Fruit fly (Drosophila melanogaster) whole organism, embryonic: ENCODE measurements around the gene pug.
A peak's percentile ranks its signal among the peaks of the same experiment; 100 is the strongest.

ENCODE experiments used
- Awh ChIP-seq: fragments of 200-800 bp; sonication (Bioruptor generic); IDR thresholded peaks from 2 replicates; pipeline ENCODE4, ENCODE4 v1.3.6; 2022; ENCODE audit warnings: missing biosample characterization, missing genetic modification characterization
- Bteb2 ChIP-seq: fragments of 200-800 bp; sonication (Bioruptor generic); optimal IDR thresholded peaks from 2 replicates; lab custom pipeline; 2016; ENCODE audit warnings: missing biosample characterization, missing genetic modification characterization
- CG1024 ChIP-seq: fragments of 200-800 bp; sonication (Bioruptor generic); IDR thresholded peaks from 2 replicates; pipeline ENCODE4 v1.3.6; 2022; ENCODE audit warnings: missing biosample characterization, missing genetic modification characterization
- CG1233 ChIP-seq: fragments of 200-800 bp; sonication (Bioruptor generic); optimal IDR thresholded peaks from 4 replicates; lab custom pipeline; 2018; ENCODE audit warnings: missing biosample characterization, mild to moderate bottlenecking, missing genetic modification characterization
- CG12659 ChIP-seq: fragments of 200-800 bp; sonication (Bioruptor generic); optimal IDR thresholded peaks from 3 replicates; lab custom pipeline; 2017; ENCODE audit warnings: mild to moderate bottlenecking, missing biosample characterization, missing genetic modification reagents, missing genetic modification characterization
- CG13296 ChIP-seq: fragments of 200-800 bp; sonication (Bioruptor generic); optimal IDR thresholded peaks from 3 replicates; lab custom pipeline; 2018; ENCODE audit warnings: missing biosample characterization, mild to moderate bottlenecking, missing genetic modification characterization
- CG13624 ChIP-seq: fragments of 200-800 bp; sonication (Bioruptor generic); optimal IDR thresholded peaks from 2 replicates; lab custom pipeline; 2016; ENCODE audit warnings: missing biosample characterization, missing genetic modification characterization
- CG14050 ChIP-seq: fragments of 200-800 bp; sonication (Bioruptor generic); IDR thresholded peaks from 3 replicates; pipeline ENCODE4 v1.3.6; 2022; ENCODE audit warnings: missing biosample characterization, missing genetic modification characterization
- CG14441 ChIP-seq: fragments of 200-800 bp; sonication (Bioruptor generic); IDR thresholded peaks from 2 replicates; pipeline ENCODE4 v1.3.6; 2022; ENCODE audit warnings: missing biosample characterization, missing genetic modification characterization
- CG15269 ChIP-seq: fragments of 200-800 bp; sonication (Bioruptor generic); optimal IDR thresholded peaks from 2 replicates; lab custom pipeline; 2018; ENCODE audit warnings: missing biosample characterization, mild to moderate bottlenecking, missing genetic modification characterization, moderate library complexity
- CG1602 ChIP-seq: fragments of 200-800 bp; sonication (Bioruptor generic); optimal IDR thresholded peaks from 3 replicates; lab custom pipeline; 2016; ENCODE audit warnings: missing biosample characterization, missing genetic modification characterization
- CG1647 ChIP-seq: fragments of 200-800 bp; sonication (Bioruptor generic); optimal IDR thresholded peaks from 3 replicates; lab custom pipeline; 2016; ENCODE audit warnings: missing biosample characterization, missing genetic modification characterization
- CG17328 ChIP-seq: fragments of 200-800 bp; sonication (Bioruptor generic); IDR thresholded peaks from 2 replicates; pipeline ENCODE4 v1.3.6; 2022; ENCODE audit warnings: missing biosample characterization, missing genetic modification characterization
- CG17361 ChIP-seq: fragments of 200-800 bp; sonication (Bioruptor generic); IDR thresholded peaks from 3 replicates; pipeline ENCODE4 v1.3.6; 2022; ENCODE audit warnings: missing biosample characterization, missing genetic modification characterization
- CG2712 ChIP-seq: fragments of 200-800 bp; optimal IDR thresholded peaks from 3 replicates; lab custom pipeline; 2019; ENCODE audit warnings: missing biosample characterization, mild to moderate bottlenecking, missing genetic modification characterization, moderate library complexity
- CG30403 ChIP-seq: fragments of 200-800 bp; sonication (Bioruptor generic); optimal IDR thresholded peaks from 3 replicates; lab custom pipeline; 2016; ENCODE audit warnings: missing biosample characterization, missing genetic modification characterization
- CG31441 ChIP-seq: fragments of 200-800 bp; sonication (Bioruptor generic); IDR thresholded peaks from 2 replicates; pipeline ENCODE4 v1.3.6; 2022; ENCODE audit warnings: missing biosample characterization, missing genetic modification characterization
- CG34422 ChIP-seq: fragments of 200-800 bp; sonication (Bioruptor generic); IDR thresholded peaks from 3 replicates; pipeline ENCODE4 v1.3.6; 2022; ENCODE audit warnings: missing biosample characterization, missing genetic modification characterization
- CG3838 ChIP-seq: fragments of 200-800 bp; sonication (Bioruptor generic); optimal IDR thresholded peaks from 3 replicates; lab custom pipeline; 2016; ENCODE audit warnings: missing biosample characterization, missing genetic modification characterization
- CG3995 ChIP-seq: fragments of 200-800 bp; sonication (Bioruptor generic); optimal IDR thresholded peaks from 3 replicates; lab custom pipeline; 2016; ENCODE audit warnings: missing biosample characterization, missing genetic modification characterization
- CG4730 ChIP-seq: fragments of 200-800 bp; sonication (Bioruptor generic); IDR thresholded peaks from 2 replicates; pipeline ENCODE4 v1.3.6; 2022; ENCODE audit warnings: missing biosample characterization, missing genetic modification characterization
- CG5953 ChIP-seq: fragments of 200-800 bp; sonication (Bioruptor generic); IDR thresholded peaks from 2 replicates; pipeline ENCODE4 v1.3.6; 2022; ENCODE audit warnings: missing biosample characterization, missing genetic modification characterization
- CG6272 ChIP-seq: fragments of 200-800 bp; sonication (Bioruptor generic); IDR thresholded peaks from 2 replicates; pipeline ENCODE4 v1.3.6; 2022; ENCODE audit warnings: missing biosample characterization, missing genetic modification characterization
- CG6689 ChIP-seq: fragments of 200-800 bp; sonication (Bioruptor generic); IDR thresholded peaks from 2 replicates; pipeline ENCODE4 v1.3.6; 2022; ENCODE audit warnings: missing biosample characterization, missing genetic modification characterization
- CG8359 ChIP-seq: fragments of 200-800 bp; sonication (Bioruptor generic); optimal IDR thresholded peaks from 2 replicates; lab custom pipeline; 2017; ENCODE audit warnings: missing biosample characterization, mild to moderate bottlenecking, missing genetic modification characterization, borderline replicate concordance
- CG8765 ChIP-seq: fragments of 200-800 bp; sonication (Bioruptor generic); IDR thresholded peaks from 2 replicates; pipeline ENCODE4 v1.3.6; 2022; ENCODE audit warnings: missing biosample characterization, missing genetic modification characterization
- Hmr ChIP-seq: fragments of 200-800 bp; sonication (Bioruptor generic); optimal IDR thresholded peaks from 3 replicates; lab custom pipeline; 2017; ENCODE audit warnings: mild to moderate bottlenecking, missing biosample characterization, missing genetic modification reagents, missing genetic modification characterization
- Hsf ChIP-seq: fragments of 200-800 bp; sonication (Bioruptor generic); optimal IDR thresholded peaks from 3 replicates; lab custom pipeline; 2016; ENCODE audit warnings: missing biosample characterization, missing genetic modification characterization
- Ptx1 ChIP-seq: fragments of 200-800 bp; sonication (Bioruptor generic); IDR thresholded peaks from 2 replicates; pipeline ENCODE4 v1.3.6; 2022; ENCODE audit warnings: missing biosample characterization, missing genetic modification characterization
- Sox100B ChIP-seq: fragments of 200-800 bp; sonication (Bioruptor generic); optimal IDR thresholded peaks from 3 replicates; lab custom pipeline; 2018; ENCODE audit warnings: missing biosample characterization, mild to moderate bottlenecking, missing genetic modification characterization
- al ChIP-seq: fragments of 200-800 bp; sonication (Bioruptor generic); IDR thresholded peaks from 2 replicates; pipeline ENCODE4 v1.3.6; 2022; ENCODE audit warnings: missing biosample characterization, missing genetic modification characterization
- ap ChIP-seq: fragments of 200-800 bp; sonication (Bioruptor generic); IDR thresholded peaks from 2 replicates; pipeline ENCODE4 v1.3.6; 2022; ENCODE audit warnings: missing biosample characterization, missing genetic modification characterization
- ara ChIP-seq: fragments of 200-800 bp; sonication (Bioruptor generic); IDR thresholded peaks from 2 replicates; pipeline ENCODE4 v1.3.6; 2022; ENCODE audit warnings: missing biosample characterization, missing genetic modification characterization
- cad ChIP-seq: fragments of >200 bp; optimal IDR thresholded peaks from 2 replicates; lab custom pipeline; 2017; ENCODE audit warnings: missing biosample characterization, missing genetic modification characterization
- cas ChIP-seq: fragments of 200-800 bp; sonication (Bioruptor generic); IDR thresholded peaks from 2 replicates; pipeline ENCODE4 v1.3.6; 2022; ENCODE audit warnings: missing biosample characterization, missing genetic modification characterization
- dysf ChIP-seq: fragments of 200-800 bp; sonication (Bioruptor generic); IDR thresholded peaks from 3 replicates; pipeline ENCODE4 v1.3.6; 2022; ENCODE audit warnings: missing biosample characterization, missing genetic modification characterization
- exex ChIP-seq: fragments of 200-800 bp; sonication (Bioruptor generic); optimal IDR thresholded peaks from 4 replicates; lab custom pipeline; 2018; ENCODE audit warnings: missing biosample characterization, mild to moderate bottlenecking, missing genetic modification characterization, moderate library complexity
- fd3F ChIP-seq: fragments of 200-800 bp; sonication (Bioruptor generic); optimal IDR thresholded peaks from 2 replicates; lab custom pipeline; 2018; ENCODE audit warnings: missing biosample characterization, mild to moderate bottlenecking, missing genetic modification characterization, moderate library complexity
- maf-S ChIP-seq: fragments of 200-800 bp; sonication (Bioruptor generic); optimal IDR thresholded peaks from 2 replicates; lab custom pipeline; 2016; ENCODE audit warnings: missing biosample characterization, missing genetic modification characterization
- mam ChIP-seq: fragments of 200-800 bp; sonication (Bioruptor generic); optimal IDR thresholded peaks from 3 replicates; lab custom pipeline; 2016; ENCODE audit warnings: missing biosample characterization, missing genetic modification characterization
- prd ChIP-seq, 3 experiments: fragments of >200 bp in 2 of 3; fragments of 200-800 bp in 1 of 3; sonication (Bioruptor generic) in 1 of 3; optimal IDR thresholded peaks in 2 of 3; IDR thresholded peaks in 1 of 3; 2 replicates in 2 of 3; 3 replicates in 1 of 3; pipeline versions ENCODE4 v1.3.6 to Lab custom; 2017 to 2022; ENCODE audit warnings: missing biosample characterization in 1 of 3, missing genetic modification characterization in 1 of 3
- scrt ChIP-seq: fragments of 200-800 bp; sonication (Bioruptor generic); optimal IDR thresholded peaks from 2 replicates; lab custom pipeline; 2018; ENCODE audit warnings: missing biosample characterization, mild to moderate bottlenecking, missing genetic modification characterization, moderate library complexity
- sd ChIP-seq: fragments of 200-800 bp; sonication (Bioruptor generic); optimal IDR thresholded peaks from 3 replicates; lab custom pipeline; 2018; ENCODE audit warnings: missing biosample characterization, mild to moderate bottlenecking, missing genetic modification characterization, moderate library complexity
- sisA ChIP-seq: fragments of 200-800 bp; sonication (Bioruptor generic); IDR thresholded peaks from 2 replicates; pipeline ENCODE4 v1.3.6; 2022; ENCODE audit warnings: missing biosample characterization, missing genetic modification characterization
- sob ChIP-seq: fragments of 200-800 bp; sonication (Bioruptor generic); IDR thresholded peaks from 2 replicates; pipeline ENCODE4 v1.3.6; 2022; ENCODE audit warnings: missing biosample characterization, missing genetic modification characterization
- sug ChIP-seq: fragments of 200-800 bp; optimal IDR thresholded peaks from 2 replicates; lab custom pipeline; 2019; ENCODE audit warnings: missing biosample characterization, mild to moderate bottlenecking, missing genetic modification characterization, moderate library complexity
- tin ChIP-seq: fragments of 200-800 bp; sonication (Bioruptor generic); optimal IDR thresholded peaks from 3 replicates; lab custom pipeline; 2016; ENCODE audit warnings: missing biosample characterization, missing genetic modification characterization
- ttk ChIP-seq: fragments of 200-800 bp; sonication (Bioruptor generic); IDR thresholded peaks from 2 replicates; pipeline ENCODE4 v2.1.2; 2022; ENCODE audit warnings: missing biosample characterization, missing genetic modification characterization
- unpg ChIP-seq: fragments of 200-800 bp; sonication (Bioruptor generic); optimal IDR thresholded peaks from 3 replicates; lab custom pipeline; 2018; ENCODE audit warnings: missing biosample characterization, mild to moderate bottlenecking, missing genetic modification characterization, moderate library complexity
- wor ChIP-seq: fragments of 200-800 bp; sonication (Bioruptor generic); IDR thresholded peaks from 2 replicates; pipeline ENCODE4 v1.3.6; 2022; ENCODE audit warnings: missing biosample characterization, missing genetic modification characterization
- zfh1 ChIP-seq: fragments of 200-800 bp; sonication (Bioruptor generic); IDR thresholded peaks from 3 replicates; pipeline ENCODE4 v1.3.6; 2022; ENCODE audit warnings: missing biosample characterization, missing genetic modification characterization

pug gene

DNA sequence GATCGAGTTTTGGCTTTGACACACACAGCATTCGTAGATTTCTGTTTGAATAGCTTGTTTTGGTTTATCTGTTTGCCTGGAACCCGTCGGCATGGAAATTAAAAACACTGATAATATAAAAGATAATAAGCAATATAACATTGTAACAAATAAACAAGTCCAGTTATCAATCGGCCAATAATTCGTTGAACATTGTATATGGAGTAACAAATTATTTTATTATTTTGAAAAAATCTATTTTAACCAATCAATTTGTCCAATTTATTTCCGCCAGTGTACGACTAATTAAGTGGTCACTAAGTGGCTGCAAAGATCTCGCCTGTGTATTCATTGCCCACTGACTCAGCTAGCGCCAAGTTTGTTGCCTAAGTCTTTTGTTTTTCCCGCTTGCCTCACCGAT lies 7.5 kb upstream of the pug start (continued):
- 0 out of 3 replicates have a peak, but pooled peaks have one; percentile 27 for TF ChIP-seq CG34422 (GFP tag; lab: Robert Waterston, UW)
- TF ChIP-seq ttk (GFP tag; lab: Robert Waterston, UW): 0 out of 2 replicates have a peak, but pooled peaks have one; percentile 13
- TF ChIP-seq Bteb2 (GFP tag; lab: Kevin White, UChicago): peak; percentile 56
- TF ChIP-seq maf-S (GFP tag; lab: Kevin White, UChicago): no peak
- TF ChIP-seq CG12659: peak; percentile 34
- TF ChIP-seq CG3995 (GFP tag; lab: Kevin White, UChicago): no peak
- no peak for TF ChIP-seq CG1602 (GFP tag; lab: Kevin White, UChicago)
- TF ChIP-seq sug (tag; lab: Kevin White, UChicago): peak; percentile 4
- TF ChIP-seq exex (tag; lab: Kevin White, UChicago): peak; percentile 29
- peak; percentile 68 for TF ChIP-seq sob
- TF ChIP-seq CG17361: 0 out of 3 replicates have a peak, but pooled peaks have one; percentile 44
- peak; percentile 3 for TF ChIP-seq CG1647
- TF ChIP-seq CG15269 (tag; lab: Kevin White, UChicago): peak; percentile 65
- peak; percentile 52 for TF ChIP-seq scrt (GFP tag; lab: Kevin White, UChicago)
- TF ChIP-seq CG1233: peak; percentile 33
- peak; percentile 48 for TF ChIP-seq Hmr (GFP tag; lab: Kevin White, UChicago)
- no peak for TF ChIP-seq wor (GFP tag; lab: Robert Waterston, UW)
- peak; percentile 53 for TF ChIP-seq CG14441
- peak; percentile 64 for TF ChIP-seq CG2712 (tag; lab: Kevin White, UChicago)
- TF ChIP-seq CG17328 (GFP tag; lab: Robert Waterston, UW): 0 out of 2 replicates have a peak, but pooled peaks have one; percentile 15
- TF ChIP-seq ara (GFP tag; lab: Robert Waterston, UW): peak; percentile 51; the same call in 1 of the 2 replicates
- peak; percentile 73 for TF ChIP-seq al (GFP tag; lab: Robert Waterston, UW)
- TF ChIP-seq mam (GFP tag; lab: Kevin White, UChicago): peak; percentile 12
- TF ChIP-seq Sox100B: no peak
- TF ChIP-seq CG8765 (GFP tag; lab: Robert Waterston, UW): 0 out of 2 replicates have a peak, but pooled peaks have one; percentile 24
- peak; percentile 44 for TF ChIP-seq CG30403 (GFP tag; lab: Kevin White, UChicago)
- TF ChIP-seq Hsf: peak; percentile 15
- no peak for TF ChIP-seq CG8359 (GFP tag; lab: Kevin White, UChicago)
- TF ChIP-seq CG14050: no peak
- peak; percentile 43; the same call in 1 of the 2 replicates for TF ChIP-seq cas (GFP tag; lab: Robert Waterston, UW)
- TF ChIP-seq CG13296 (GFP tag; lab: Kevin White, UChicago): peak; percentile 38
- TF ChIP-seq CG3838 (GFP tag; lab: Kevin White, UChicago): no peak
- TF ChIP-seq CG6689: peak; percentile 59
- peak; percentile 4 for TF ChIP-seq fd3F (GFP tag; lab: Kevin White, UChicago)
- TF ChIP-seq sd: peak; percentile 31
- peak; percentile 80 for TF ChIP-seq dysf (GFP tag; lab: Robert Waterston, UW)
- 0 out of 3 replicates have a peak, but pooled peaks have one; percentile 19 for TF ChIP-seq zfh1 (GFP tag; lab: Robert Waterston, UW)
- TF ChIP-seq unpg (GFP tag; lab: Kevin White, UChicago): peak; percentile 62
- TF ChIP-seq ap: no peak
- peak; percentile 33; the same call in 1 of the 2 replicates for TF ChIP-seq Ptx1 (GFP tag; lab: Robert Waterston, UW)
- no peak for TF ChIP-seq CG1024 (GFP tag; lab: Robert Waterston, UW)
- TF ChIP-seq cad (GFP tag; lab: Kevin White, UChicago): no peak
- TF ChIP-seq CG31441 (GFP tag; lab: Robert Waterston, UW): peak; percentile 44; the same call in 1 of the 2 replicates
- TF ChIP-seq tin (GFP tag; lab: Kevin White, UChicago): peak; percentile 8
- TF ChIP-seq sisA (GFP tag; lab: Robert Waterston, UW): no peak
- peak; percentile 40; the same call in 1 of the 2 replicates for TF ChIP-seq CG4730 (GFP tag; lab: Robert Waterston, UW)
- no peak for TF ChIP-seq CG13624
- no peak for TF ChIP-seq prd (optimal IDR thresholded peaks at IDR 0.05; lab: Kevin White, UChicago)
- peak; percentile 67; the same call in 2 of the 3 replicates for TF ChIP-seq prd (GFP tag; IDR thresholded peaks at IDR 0.05; lab: Robert Waterston, UW)
- TF ChIP-seq CG6272 (GFP tag; lab: Robert Waterston, UW): 0 out of 2 replicates have a peak, but pooled peaks have one; percentile 20
- peak; percentile 61; the same call in 1 of the 2 replicates for TF ChIP-seq Awh (GFP tag; lab: Robert Waterston, UW)
- TF ChIP-seq CG5953 (GFP tag; lab: Robert Waterston, UW): no peak
